Worm (Caenorhabditis elegans) whole organism, L4 larva: Measurements from ENCODE around the gene F54D5.3.

ENCODE experiments used
- daf-12 ChIP-seq: fragments of 150-350 bp; optimal IDR thresholded peaks from 2 replicates; lab custom pipeline; 2014; ENCODE audit warnings: missing biosample characterization, missing genetic modification reagents, missing genetic modification characterization
- dpl-1 ChIP-seq: fragments of 150-350 bp; optimal IDR thresholded peaks from 2 replicates; lab custom pipeline; 2014; ENCODE audit warnings: missing biosample characterization, missing genetic modification reagents, missing genetic modification characterization
- lin-13 ChIP-seq: fragments of 150-350 bp; optimal IDR thresholded peaks from 2 replicates; lab custom pipeline; 2014; ENCODE audit warnings: missing biosample characterization, missing genetic modification reagents, missing genetic modification characterization
- nhr-28 ChIP-seq: fragments of 150-350 bp; optimal IDR thresholded peaks from 2 replicates; lab custom pipeline; 2014; ENCODE audit warnings: missing biosample characterization, missing genetic modification characterization
- nhr-41 ChIP-seq: fragments of 200-800 bp; sonication (Bioruptor generic); IDR thresholded peaks from 2 replicates; pipeline ENCODE4 v1.3.6; 2022; ENCODE audit warnings: missing genetic modification reagents, missing genetic modification characterization, missing compliant biosample characterization
- zfp-2 ChIP-seq: sonication (generic microtip); optimal IDR thresholded peaks from 2 replicates; lab custom pipeline; 2016; ENCODE audit warnings: mild to moderate bottlenecking, missing genetic modification characterization, missing compliant biosample characterization

DNA sequence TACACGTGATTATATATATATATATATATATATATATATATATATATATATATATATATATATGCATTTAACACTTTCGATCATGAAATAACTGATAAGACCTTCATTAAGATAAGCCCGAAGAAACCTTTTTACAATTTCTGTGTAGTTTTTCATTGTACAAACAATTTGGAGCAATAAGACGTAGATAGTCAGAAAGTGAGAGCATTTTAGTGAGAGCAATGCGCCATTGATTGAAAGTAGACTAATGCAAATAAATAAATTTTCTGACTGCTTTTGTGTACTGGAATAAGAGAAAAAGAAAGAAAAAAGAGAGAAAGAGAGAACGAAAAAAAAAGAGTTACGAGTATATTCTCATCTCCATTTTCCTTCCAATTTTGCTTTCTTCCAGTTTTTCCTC is 33.0 kb downstream of the F54D5.3 start:
- TF ChIP-seq lin-13 (GFP tag; lab: Kevin White, UChicago) (no peak), dpl-1 (GFP tag; lab: Kevin White, UChicago) (no peak), nhr-28 (tag; lab: Kevin White, UChicago) (peak; percentile 40), daf-12 (tag; lab: Kevin White, UChicago) (no peak), zfp-2 (tag; lab: Kevin White, UChicago) (no peak), nhr-41 (GFP tag; lab: Robert Waterston, UW) (no peak)
